Fruit fly (Drosophila melanogaster) whole organism, wandering third instar larva: ENCODE results near the gene Ube3a.

ENCODE experiments used
- Abd-B ChIP-seq: fragments of >200 bp; optimal IDR thresholded peaks from 2 replicates; lab custom pipeline; 2017; ENCODE audit warnings: missing biosample characterization, missing genetic modification characterization
- CG32264 ChIP-seq: fragments of 200-800 bp; sonication (Bioruptor generic); optimal IDR thresholded peaks from 2 replicates; lab custom pipeline; 2016; ENCODE audit warnings: missing biosample characterization, missing genetic modification characterization
- CG9705 ChIP-seq: fragments of 200-800 bp; sonication (Bioruptor generic); optimal IDR thresholded peaks from 2 replicates; lab custom pipeline; 2018; ENCODE audit warnings: missing biosample characterization, mild to moderate bottlenecking, missing genetic modification characterization
- CrebA ChIP-seq: fragments of 200-800 bp; sonication (Bioruptor generic); optimal IDR thresholded peaks from 2 replicates; lab custom pipeline; 2016; ENCODE audit warnings: missing biosample characterization, mild to moderate bottlenecking, missing genetic modification characterization, borderline replicate concordance
- Dfd ChIP-seq: fragments of >200 bp; optimal IDR thresholded peaks from 2 replicates; lab custom pipeline; 2017; ENCODE audit warnings: missing biosample characterization, missing genetic modification characterization
- Dif ChIP-seq: fragments of 200-275, 200-300 bp; sonication (Bioruptor generic); optimal IDR thresholded peaks from 2 replicates; lab custom pipeline; 2018; ENCODE audit warnings: missing biosample characterization, missing genetic modification characterization; ENCODE audit not compliant: partially characterized antibody
- GATAd ChIP-seq: sonication (Bioruptor generic); optimal IDR thresholded peaks from 2 replicates; lab custom pipeline; 2016; ENCODE audit warnings: missing biosample characterization, missing genetic modification characterization
- HLH106 ChIP-seq: fragments of 200-800 bp; optimal IDR thresholded peaks from 3 replicates; lab custom pipeline; 2019; ENCODE audit warnings: missing biosample characterization, mild to moderate bottlenecking, missing genetic modification characterization, moderate library complexity
- Hnf4 ChIP-seq: fragments of 200-800 bp; sonication (Bioruptor generic); optimal IDR thresholded peaks from 2 replicates; lab custom pipeline; 2016; ENCODE audit warnings: missing biosample characterization, mild to moderate bottlenecking, missing genetic modification characterization
- Hr78 ChIP-seq: fragments of >200 bp; optimal IDR thresholded peaks from 2 replicates; lab custom pipeline; 2017; ENCODE audit warnings: missing biosample characterization, missing genetic modification characterization
- Hr83 ChIP-seq: fragments of 200-300 bp; sonication (Bioruptor generic); optimal IDR thresholded peaks from 2 replicates; lab custom pipeline; 2016; ENCODE audit warnings: missing biosample characterization, mild to moderate bottlenecking, missing genetic modification characterization, moderate library complexity; ENCODE audit not compliant: poor library complexity, severe bottlenecking
- Jra ChIP-seq: sonication (Bioruptor generic); optimal IDR thresholded peaks from 2 replicates; lab custom pipeline; 2016; ENCODE audit warnings: missing biosample characterization, missing genetic modification characterization
- Mio ChIP-seq: sonication (Bioruptor generic); optimal IDR thresholded peaks from 2 replicates; lab custom pipeline; 2016; ENCODE audit warnings: missing biosample characterization, missing genetic modification characterization
- Myc ChIP-seq: fragments of >200 bp; optimal IDR thresholded peaks from 2 replicates; lab custom pipeline; 2017
- N ChIP-seq: fragments of >200 bp; optimal IDR thresholded peaks from 2 replicates; lab custom pipeline; 2018; ENCODE audit warnings: missing biosample characterization, missing external identifiers, missing genetic modification characterization
- OdsH ChIP-seq: fragments of 200-800 bp; sonication (Bioruptor generic); optimal IDR thresholded peaks from 2 replicates; lab custom pipeline; 2016; ENCODE audit warnings: missing biosample characterization, mild to moderate bottlenecking, missing genetic modification characterization
- Rel ChIP-seq, 2 experiments: fragments of 200-800 bp; sonication (Bioruptor generic) in 1 of 2; optimal IDR thresholded peaks; 2 replicates in 1 of 2; 3 replicates in 1 of 2; lab custom pipeline; 2016 to 2019; ENCODE audit warnings: mild to moderate bottlenecking in 2 of 2, missing biosample characterization in 2 of 2, missing genetic modification characterization in 2 of 2, moderate library complexity in 1 of 2
- Sp1 ChIP-seq: fragments of 200-800 bp; sonication (Bioruptor generic); optimal IDR thresholded peaks from 3 replicates; lab custom pipeline; 2019; ENCODE audit warnings: missing biosample characterization, mild to moderate bottlenecking, missing genetic modification characterization, moderate library complexity
- Vsx2 ChIP-seq: fragments of 200-300, 225-300 bp; sonication (Bioruptor generic); optimal IDR thresholded peaks from 2 replicates; lab custom pipeline; 2018; ENCODE audit warnings: missing biosample characterization, missing genetic modification characterization; ENCODE audit not compliant: partially characterized antibody
- br ChIP-seq: fragments of 200-800 bp; sonication (Bioruptor generic); optimal IDR thresholded peaks from 2 replicates; lab custom pipeline; 2016; ENCODE audit warnings: missing biosample characterization, missing genetic modification characterization
- brk ChIP-seq: fragments of 200-800 bp; sonication (Bioruptor generic); optimal IDR thresholded peaks from 2 replicates; lab custom pipeline; 2016; ENCODE audit warnings: missing biosample characterization, mild to moderate bottlenecking, missing genetic modification characterization
- dl ChIP-seq, 2 experiments: fragments of 175-275, 200-275 bp in 1 of 2; fragments of 200-275 bp in 1 of 2; sonication (Bioruptor generic); optimal IDR thresholded peaks; lab custom pipeline; 2018; ENCODE audit warnings: mild to moderate bottlenecking in 2 of 2, missing biosample characterization in 2 of 2, missing genetic modification characterization in 2 of 2, moderate library complexity in 2 of 2; ENCODE audit not compliant: partially characterized antibody in 2 of 2, insufficient read depth in 1 of 2
- dmrt93B ChIP-seq: fragments of 200-800 bp; sonication (Bioruptor generic); optimal IDR thresholded peaks from 2 replicates; lab custom pipeline; 2018; ENCODE audit warnings: missing biosample characterization, mild to moderate bottlenecking, missing genetic modification characterization
- dsf ChIP-seq: sonication (Bioruptor generic); optimal IDR thresholded peaks from 2 replicates; lab custom pipeline; 2016; ENCODE audit warnings: missing biosample characterization, missing genetic modification characterization, borderline replicate concordance
- ey ChIP-seq: fragments of 200-800 bp; sonication (Bioruptor generic); optimal IDR thresholded peaks from 2 replicates; lab custom pipeline; 2016; ENCODE audit warnings: missing biosample characterization, missing genetic modification characterization
- foxo ChIP-seq, 2 experiments: fragments of 200-800 bp; sonication (Bioruptor generic); optimal IDR thresholded peaks; 2 replicates in 1 of 2; 3 replicates in 1 of 2; lab custom pipeline; 2016 to 2017; ENCODE audit warnings: missing biosample characterization in 2 of 2, missing genetic modification characterization in 2 of 2
- fru ChIP-seq: fragments of 200-800 bp; sonication (Bioruptor generic); optimal IDR thresholded peaks from 3 replicates; lab custom pipeline; 2016; ENCODE audit warnings: missing biosample characterization, mild to moderate bottlenecking, missing genetic modification characterization
- h ChIP-seq: fragments of 200-800 bp; sonication (Bioruptor generic); optimal IDR thresholded peaks from 3 replicates; lab custom pipeline; 2016; ENCODE audit warnings: missing biosample characterization, mild to moderate bottlenecking, missing genetic modification characterization
- jim ChIP-seq: fragments of 175-275, 200-325 bp; sonication (Bioruptor generic); optimal IDR thresholded peaks from 2 replicates; lab custom pipeline; 2016; ENCODE audit warnings: missing biosample characterization, mild to moderate bottlenecking, missing genetic modification characterization
- lola ChIP-seq: fragments of >200 bp; optimal IDR thresholded peaks from 2 replicates; lab custom pipeline; 2017; ENCODE audit warnings: missing biosample characterization, missing genetic modification characterization
- pan ChIP-seq: fragments of >200 bp; optimal IDR thresholded peaks from 2 replicates; lab custom pipeline; 2017
- psq ChIP-seq: fragments of 200-800 bp; sonication (Bioruptor generic); optimal IDR thresholded peaks from 3 replicates; lab custom pipeline; 2017; ENCODE audit warnings: missing biosample characterization, mild to moderate bottlenecking, missing genetic modification characterization, moderate library complexity
- rgr ChIP-seq: fragments of 200-800 bp; sonication (Bioruptor generic); optimal IDR thresholded peaks from 3 replicates; lab custom pipeline; 2016; ENCODE audit warnings: missing biosample characterization, mild to moderate bottlenecking, missing genetic modification characterization
- sage ChIP-seq: fragments of 200-800 bp; sonication (Bioruptor generic); optimal IDR thresholded peaks from 2 replicates; lab custom pipeline; 2016; ENCODE audit warnings: missing biosample characterization, mild to moderate bottlenecking, missing genetic modification characterization
- sv ChIP-seq: fragments of 200-800 bp; sonication (Bioruptor generic); optimal IDR thresholded peaks from 3 replicates; lab custom pipeline; 2016; ENCODE audit warnings: missing biosample characterization, missing genetic modification characterization
- tai ChIP-seq: sonication (Bioruptor generic); optimal IDR thresholded peaks from 2 replicates; lab custom pipeline; 2016; ENCODE audit warnings: missing biosample characterization, missing genetic modification characterization
- usp ChIP-seq: fragments of >200 bp; optimal IDR thresholded peaks from 2 replicates; lab custom pipeline; 2017; ENCODE audit warnings: missing biosample characterization, missing genetic modification characterization
- woc ChIP-seq: sonication (Bioruptor generic); optimal IDR thresholded peaks from 2 replicates; lab custom pipeline; 2016; ENCODE audit warnings: missing biosample characterization, mild to moderate bottlenecking, missing genetic modification characterization

Ube3a gene

DNA sequence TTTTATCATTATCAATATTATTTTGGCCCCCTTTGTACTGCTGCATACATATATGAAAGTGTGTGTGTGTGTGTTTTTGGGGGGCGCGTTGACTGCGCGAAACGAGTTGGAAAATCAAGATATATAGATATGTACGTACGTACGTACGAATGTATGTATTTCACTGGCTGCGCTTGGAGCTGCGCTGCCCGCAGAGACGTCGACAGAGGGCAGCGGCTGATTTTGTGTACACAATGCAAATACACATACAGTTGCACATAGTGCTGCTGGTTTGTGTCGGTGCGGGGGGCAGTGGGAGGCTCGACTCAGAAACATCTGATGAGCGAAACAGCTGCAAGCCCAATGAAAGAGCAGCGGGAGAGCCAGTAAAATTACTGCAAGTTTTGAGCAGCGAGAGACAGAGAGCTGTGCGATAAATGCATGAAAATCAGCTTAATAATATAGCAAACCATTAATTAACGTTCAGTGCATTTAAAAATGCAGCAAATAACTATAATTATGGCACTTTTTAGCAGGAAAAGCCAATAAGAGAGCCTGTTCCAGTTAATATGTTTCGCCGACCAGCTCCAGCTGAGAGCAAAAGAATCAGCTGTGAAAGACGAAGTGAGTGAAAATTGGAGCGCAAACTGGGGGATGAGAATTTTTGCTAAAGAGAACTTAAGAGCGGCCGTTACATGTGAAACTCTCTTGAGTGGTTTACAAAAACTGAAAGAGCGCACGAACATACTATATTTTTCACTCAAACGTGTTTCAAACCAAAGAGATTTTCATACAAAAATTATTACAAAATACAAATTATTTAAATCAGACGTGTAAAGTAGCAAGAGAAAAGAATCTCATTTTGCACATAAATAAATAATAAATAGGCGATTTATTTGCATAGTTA is 37.2 kb upstream of the Ube3a start:
- TF ChIP-seq dl (GFP tag; optimal IDR thresholded peaks at IDR 0.05; lab: Kevin White, UChicago; ENCODE audit: insufficient read depth in 1 of 2, partially characterized antibody in 2 of 2) (peak in 1 of 2 experiments; percentile 34), CG32264 (GFP tag; lab: Kevin White, UChicago) (no peak), brk (GFP tag; lab: Kevin White, UChicago) (peak; percentile 38), woc (GFP tag; lab: Kevin White, UChicago) (no peak), Dif (GFP tag; lab: Kevin White, UChicago) (peak; percentile 72), Myc (lab: Kevin White, UChicago) (no peak), h (GFP tag; lab: Kevin White, UChicago) (peak; percentile 68), rgr (peak; percentile 65), psq (GFP tag; lab: Kevin White, UChicago) (peak; percentile 52), foxo (GFP tag; optimal IDR thresholded peaks at IDR 0.05; lab: Kevin White, UChicago) (peak in 1 of 2 experiments; percentile 39), br (peak; percentile 59), sv (no peak), OdsH (GFP tag; lab: Kevin White, UChicago) (peak; percentile 38), fru (peak; percentile 93), Sp1 (GFP tag; lab: Kevin White, UChicago) (peak; percentile 46), Hnf4 (GFP tag; lab: Kevin White, UChicago) (peak; percentile 56), HLH106 (peak; percentile 21), Hr78 (GFP tag; lab: Kevin White, UChicago) (no peak), Rel (GFP tag; optimal IDR thresholded peaks at IDR 0.05; lab: Kevin White, UChicago) (no peak), Rel (tag; optimal IDR thresholded peaks at IDR 0.05; lab: Kevin White, UChicago) (peak; percentile 53), lola (GFP tag; lab: Kevin White, UChicago) (no peak), Hr83 (GFP tag; lab: Kevin White, UChicago) (peak; percentile 90), Vsx2 (no peak), sage (GFP tag; lab: Kevin White, UChicago) (peak; percentile 47), Jra (GFP tag; lab: Kevin White, UChicago) (peak; percentile 26), CrebA (peak; percentile 66)

- peak; percentile 57 for TF ChIP-seq Jra (GFP tag; lab: Kevin White, UChicago)
- TF ChIP-seq Sp1 (GFP tag; lab: Kevin White, UChicago), result peak; percentile 92
- peak; percentile 66 for TF ChIP-seq Hnf4 (GFP tag; lab: Kevin White, UChicago)
- TF ChIP-seq CG32264 (GFP tag; lab: Kevin White, UChicago), result peak; percentile 45
- TF ChIP-seq Rel (GFP tag; optimal IDR thresholded peaks at IDR 0.05; lab: Kevin White, UChicago), result peak; percentile 88
- TF ChIP-seq Rel (tag; optimal IDR thresholded peaks at IDR 0.05; lab: Kevin White, UChicago), result peak; percentile 74
- TF ChIP-seq sv, result no peak
- TF ChIP-seq psq (GFP tag; lab: Kevin White, UChicago), result peak; percentile 67
- no peak for TF ChIP-seq N (GFP tag; lab: Kevin White, UChicago)
- peak; percentile 89 for TF ChIP-seq fru
- peak; percentile 48 for TF ChIP-seq rgr
- no peak for TF ChIP-seq Mio (GFP tag; lab: Kevin White, UChicago)
- no peak for TF ChIP-seq Dfd (GFP tag; lab: Kevin White, UChicago)
- TF ChIP-seq GATAd, result no peak
- peak; percentile 51 for TF ChIP-seq Vsx2
- TF ChIP-seq foxo (GFP tag; optimal IDR thresholded peaks at IDR 0.05; lab: Kevin White, UChicago), result peak; percentile 44 to 50
- TF ChIP-seq HLH106, result peak; percentile 45
- TF ChIP-seq Abd-B (GFP tag; lab: Kevin White, UChicago), result no peak
- peak; percentile 79 for TF ChIP-seq br
- peak; percentile 83 for TF ChIP-seq brk (GFP tag; lab: Kevin White, UChicago)
- TF ChIP-seq dmrt93B (GFP tag; lab: Kevin White, UChicago), result peak; percentile 49
- TF ChIP-seq lola (GFP tag; lab: Kevin White, UChicago), result no peak
- TF ChIP-seq dsf (GFP tag; lab: Kevin White, UChicago), result no peak
- peak; percentile 87 for TF ChIP-seq Dif (GFP tag; lab: Kevin White, UChicago)
- peak; percentile 76 for TF ChIP-seq OdsH (GFP tag; lab: Kevin White, UChicago)
- TF ChIP-seq Hr78 (GFP tag; lab: Kevin White, UChicago), result no peak
- TF ChIP-seq tai (GFP tag; lab: Kevin White, UChicago), result peak; percentile 33
- no peak for TF ChIP-seq Myc (lab: Kevin White, UChicago)
- peak; percentile 37 to 77 for TF ChIP-seq dl (GFP tag; optimal IDR thresholded peaks at IDR 0.05; lab: Kevin White, UChicago; ENCODE audit: insufficient read depth in 1 of 2, partially characterized antibody in 2 of 2)
- TF ChIP-seq jim (GFP tag; lab: Kevin White, UChicago), result peak; percentile 12
- TF ChIP-seq CG9705 (GFP tag; lab: Kevin White, UChicago), result peak; percentile 61
- TF ChIP-seq usp (GFP tag; lab: Kevin White, UChicago), result no peak
- peak; percentile 90 for TF ChIP-seq sage (GFP tag; lab: Kevin White, UChicago)
- TF ChIP-seq woc (GFP tag; lab: Kevin White, UChicago), result peak; percentile 41
- peak; percentile 72 for TF ChIP-seq Hr83 (GFP tag; lab: Kevin White, UChicago)
- TF ChIP-seq ey (GFP tag; lab: Kevin White, UChicago), result no peak
- peak; percentile 81 for TF ChIP-seq h (GFP tag; lab: Kevin White, UChicago)
- TF ChIP-seq pan (lab: Kevin White, UChicago), result no peak
- TF ChIP-seq CrebA, result peak; percentile 95
Observed at dm6 chr3L:11246046-11246887, 35.9 kb upstream of the Ube3a start.
